Worm (Caenorhabditis elegans): Measurements from ENCODE around the gene srz-104.

ce11 chrIV:16346514-16346913 is 23.0 kb downstream of the srz-104 start, which contains the start of gene C35D6.3:
- TF ChIP-seq ceh-83 (GFP tag; optimal IDR thresholded peaks at IDR 0.05), result no peak
- TF ChIP-seq ztf-11 (tag; optimal IDR thresholded peaks at IDR 0.05), result no peak
- TF ChIP-seq nhr-12 (tag; optimal IDR thresholded peaks at IDR 0.05), result no peak
- no peak for TF ChIP-seq unc-120 (tag; optimal IDR thresholded peaks at IDR 0.05; ENCODE audit: poor library complexity, severe bottlenecking)
- TF ChIP-seq ham-2 (GFP tag; optimal IDR thresholded peaks at IDR 0.05), result no peak
- TF ChIP-seq ceh-39 (tag; optimal IDR thresholded peaks at IDR 0.05), result no peak
- no peak for TF ChIP-seq lsy-2 (tag; optimal IDR thresholded peaks at IDR 0.05)
- no peak for TF ChIP-seq ces-1 (GFP tag; optimal IDR thresholded peaks at IDR 0.05)
- TF ChIP-seq unc-39 (tag; optimal IDR thresholded peaks at IDR 0.05), result no peak
- TF ChIP-seq nhr-76 (tag; optimal IDR thresholded peaks at IDR 0.05), result no peak
- TF ChIP-seq M03D4.4 (tag; optimal IDR thresholded peaks at IDR 0.05), result no peak

Measured in whole organism, mixed stage, embryonic.